Fruit fly (Drosophila melanogaster): Measurements from ENCODE around the gene CG9663.

CG9663 gene

DNA sequence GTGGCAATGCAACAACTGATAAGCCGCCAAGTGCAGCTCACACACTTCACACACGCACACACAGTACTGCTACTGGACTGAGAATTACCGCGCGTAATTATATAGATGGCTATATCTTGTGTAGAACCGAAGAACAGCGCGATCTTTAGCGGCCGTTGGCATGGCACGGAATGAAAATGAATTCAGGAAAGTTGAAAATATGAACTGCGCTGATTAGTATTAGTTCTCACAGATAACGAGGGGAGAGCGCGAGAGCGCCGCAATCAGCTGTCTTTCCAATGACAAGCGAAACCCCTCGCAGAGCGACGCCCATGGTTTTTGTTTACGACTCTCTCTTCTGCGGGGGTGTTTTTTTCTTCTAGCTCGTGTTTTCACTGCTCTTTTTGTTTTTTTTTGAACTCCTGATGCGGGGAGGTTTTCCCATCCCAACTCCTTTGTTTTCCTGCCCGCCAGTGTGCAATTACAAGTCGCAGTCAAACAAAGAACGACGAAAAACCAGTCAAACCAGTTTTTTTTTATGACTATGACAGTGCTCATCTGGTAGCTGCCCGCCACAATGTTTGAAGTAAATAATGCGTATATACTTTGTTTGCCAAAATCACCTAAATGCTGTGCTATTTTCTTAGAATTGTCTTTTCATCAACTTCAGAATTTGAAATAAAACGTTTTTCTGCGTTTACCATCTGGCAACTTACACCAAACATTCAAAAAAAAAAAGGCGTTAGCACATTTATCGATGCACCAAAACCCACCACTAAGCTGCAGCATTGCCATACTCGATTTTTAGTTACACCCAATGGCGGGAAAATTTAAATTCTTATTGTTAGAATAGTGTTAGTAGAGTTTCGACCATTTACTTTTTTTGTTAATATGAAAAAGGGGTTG, at the start of gene CG9663 (continued):
- TF ChIP-seq CG16863 (GFP tag; optimal IDR thresholded peaks at IDR 0.05) (no peak), CG3163 (GFP tag; optimal IDR thresholded peaks at IDR 0.05) (peak; percentile 22), slbo (GFP tag; IDR thresholded peaks at IDR 0.05) (peak; percentile 40), CG32772 (GFP tag; IDR thresholded peaks at IDR 0.05) (no peak), CG12659 (GFP tag; optimal IDR thresholded peaks at IDR 0.05) (peak; percentile 21), CG4360 (GFP tag; IDR thresholded peaks at IDR 0.05) (peak; percentile 13; the same call in 1 of the 2 replicates), HLH4C (GFP tag; IDR thresholded peaks at IDR 0.05; ENCODE audit: partially characterized antibody) (peak; percentile 39; the same call in 1 of the 3 replicates), NFAT (GFP tag; IDR thresholded peaks at IDR 0.05) (peak; percentile 21; the same call in 1 of the 2 replicates), CG15696 (tag; optimal IDR thresholded peaks at IDR 0.05) (no peak), nom (GFP tag; optimal IDR thresholded peaks at IDR 0.05) (peak; percentile 94), Mad (GFP tag; optimal IDR thresholded peaks at IDR 0.05) (no peak), CG13775 (GFP tag; optimal IDR thresholded peaks at IDR 0.05) (peak; percentile 1), Hmr (GFP tag; optimal IDR thresholded peaks at IDR 0.05) (no peak), tup (GFP tag; optimal IDR thresholded peaks at IDR 0.05) (no peak), HHEX (GFP tag; optimal IDR thresholded peaks at IDR 0.05) (no peak), Hmx (GFP tag; optimal IDR thresholded peaks at IDR 0.05) (no peak), HmgD (GFP tag; optimal IDR thresholded peaks at IDR 0.05) (peak; percentile 66), run (tag; optimal IDR thresholded peaks at IDR 0.05) (peak; percentile 24), da (GFP tag; optimal IDR thresholded peaks at IDR 0.05) (no peak), YL-1 (GFP tag; optimal IDR thresholded peaks at IDR 0.05) (peak; percentile 20), wek (GFP tag; optimal IDR thresholded peaks at IDR 0.05) (no peak), CG7786 (GFP tag; optimal IDR thresholded peaks at IDR 0.05) (peak; percentile 26), shn (GFP tag; optimal IDR thresholded peaks at IDR 0.05) (peak; percentile 50), CG34422 (GFP tag; IDR thresholded peaks at IDR 0.05) (peak; percentile 67; the same call in 1 of the 3 replicates), bcd (GFP tag; optimal IDR thresholded peaks at IDR 0.05) (no peak), corto (GFP tag; optimal IDR thresholded peaks at IDR 0.05) (peak; percentile 42), CG6813 (GFP tag; optimal IDR thresholded peaks at IDR 0.05) (no peak), CG7839 (tag; optimal IDR thresholded peaks at IDR 0.05) (peak; percentile 28), yki (optimal IDR thresholded peaks at IDR 0.05) (peak; percentile 26), CG3407 (GFP tag; optimal IDR thresholded peaks at IDR 0.05) (no peak), fd3F (GFP tag; optimal IDR thresholded peaks at IDR 0.05) (no peak), CG4404 (GFP tag; IDR thresholded peaks at IDR 0.05) (peak; percentile 27; the same call in 1 of the 2 replicates), hb (GFP tag; IDR thresholded peaks at IDR 0.05; ENCODE audit: partially characterized antibody) (no peak), gce (GFP tag; IDR thresholded peaks at IDR 0.05) (no peak), trem (tag; optimal IDR thresholded peaks at IDR 0.05) (peak; percentile 43), kah (GFP tag; optimal IDR thresholded peaks at IDR 0.05) (no peak), CG6791 (GFP tag; IDR thresholded peaks at IDR 0.05; ENCODE audit: partially characterized antibody) (peak; percentile 65; the same call in 2 of the 3 replicates), salm (tag; optimal IDR thresholded peaks at IDR 0.05) (no peak), Taf1 (GFP tag; IDR thresholded peaks at IDR 0.05) (0 out of 2 replicates have a peak, but pooled peaks have one; percentile 30), vnd (GFP tag; IDR thresholded peaks at IDR 0.05; ENCODE audit: partially characterized antibody) (no peak), Optix (GFP tag; IDR thresholded peaks at IDR 0.05) (no peak), ham (GFP tag; IDR thresholded peaks at IDR 0.05) (no peak), caup (GFP tag; optimal IDR thresholded peaks at IDR 0.05; ENCODE audit: severe bottlenecking) (peak; percentile 2), NfI (GFP tag; optimal IDR thresholded peaks at IDR 0.05) (no peak), CG10274 (GFP tag; optimal IDR thresholded peaks at IDR 0.05) (no peak), exex (tag; optimal IDR thresholded peaks at IDR 0.05) (peak; percentile 86), Hand (GFP tag; optimal IDR thresholded peaks at IDR 0.05) (peak; percentile 24), cato (GFP tag; optimal IDR thresholded peaks at IDR 0.05; ENCODE audit: borderline replicate concordance) (no peak)
